Worm (Caenorhabditis elegans): ENCODE measurements around the gene ZK355.3.

ZK355.3 gene

ce11 chrII:2976597-2976996 lies 49.2 kb upstream of the ZK355.3 start, which contains the start of gene nhr-88 (continued):
- no peak for TF ChIP-seq nhr-25 (tag; optimal IDR thresholded peaks at IDR 0.05; ENCODE audit: borderline replicate concordance, insufficient read depth)
- TF ChIP-seq ceh-28 (tag; optimal IDR thresholded peaks at IDR 0.05) = no peak
- TF ChIP-seq attf-4 (tag; optimal IDR thresholded peaks at IDR 0.05) = no peak
- TF ChIP-seq Y75B8A.6 (GFP tag; IDR thresholded peaks at IDR 0.05) = no peak
- TF ChIP-seq zag-1 (tag; optimal IDR thresholded peaks at IDR 0.05) = no peak
- TF ChIP-seq lin-29 (GFP tag; IDR thresholded peaks at IDR 0.05) = no peak
- TF ChIP-seq nhr-41 (GFP tag; IDR thresholded peaks at IDR 0.05) = no peak
- no peak for TF ChIP-seq aly-2 (tag; optimal IDR thresholded peaks at IDR 0.05)
- no peak for TF ChIP-seq ztf-11 (tag; optimal IDR thresholded peaks at IDR 0.05)
- TF ChIP-seq nhr-102 (tag; optimal IDR thresholded peaks at IDR 0.05) = no peak
- no peak for TF ChIP-seq F49E8.2 (tag; optimal IDR thresholded peaks at IDR 0.05; ENCODE audit: borderline replicate concordance)
- no peak for TF ChIP-seq mxl-2 (GFP tag; conservative IDR thresholded peaks at IDR 0.05)
- no peak for TF ChIP-seq egl-27 (tag; optimal IDR thresholded peaks at IDR 0.05)
- no peak for TF ChIP-seq snpc-1.2 (GFP tag; IDR thresholded peaks at IDR 0.05)
- peak; percentile 39 for TF ChIP-seq rbr-2 (tag; optimal IDR thresholded peaks at IDR 0.05)
- TF ChIP-seq ceh-44 (GFP tag; IDR thresholded peaks at IDR 0.05) = no peak
- TF ChIP-seq dve-1 (tag; optimal IDR thresholded peaks at IDR 0.05; ENCODE audit: insufficient read depth) = peak; percentile 33
- TF ChIP-seq hlh-11 (tag; optimal IDR thresholded peaks at IDR 0.05) = no peak
- TF ChIP-seq lsy-2 (tag; optimal IDR thresholded peaks at IDR 0.05) = peak in 1 of 2 experiments; percentile 57
- TF ChIP-seq ZK546.5 (tag; optimal IDR thresholded peaks at IDR 0.05) = no peak
- TF ChIP-seq F44E2.7 (GFP tag; IDR thresholded peaks at IDR 0.05) = no peak
- no peak for TF ChIP-seq nhr-76 (tag; optimal IDR thresholded peaks at IDR 0.05)
- TF ChIP-seq nhr-111 (GFP tag; optimal IDR thresholded peaks at IDR 0.05) = no peak
- no peak for TF ChIP-seq aha-1 (tag)
- no peak for TF ChIP-seq daf-19 (GFP tag; conservative IDR thresholded peaks at IDR 0.05)
- no peak for TF ChIP-seq nhr-11 (tag; optimal IDR thresholded peaks at IDR 0.05)
- TF ChIP-seq nhr-48 (tag; optimal IDR thresholded peaks at IDR 0.05) = peak; percentile 2
- TF ChIP-seq daf-12 (tag; optimal IDR thresholded peaks at IDR 0.05) = no peak
- TF ChIP-seq nhr-6 (tag; optimal IDR thresholded peaks at IDR 0.05) = no peak
- peak; percentile 56 for TF ChIP-seq hlh-30 (tag; optimal IDR thresholded peaks at IDR 0.05; ENCODE audit: insufficient read depth)
- no peak for TF ChIP-seq nhr-237 (tag; optimal IDR thresholded peaks at IDR 0.05)
- no peak for TF ChIP-seq dpl-1 (GFP tag; optimal IDR thresholded peaks at IDR 0.05)
- TF ChIP-seq lin-1 (GFP tag; IDR thresholded peaks at IDR 0.05) = no peak
- peak; percentile 43; the same call in 1 of the 2 replicates for TF ChIP-seq T26A8.4 (GFP tag; IDR thresholded peaks at IDR 0.05)
- TF ChIP-seq R02D3.7 (tag; optimal IDR thresholded peaks at IDR 0.05) = no peak
- no peak for TF ChIP-seq ceh-32 (tag; optimal IDR thresholded peaks at IDR 0.05; ENCODE audit: poor library complexity)
- no peak for TF ChIP-seq zip-2 (tag; optimal IDR thresholded peaks at IDR 0.05)
- no peak for TF ChIP-seq php-3 (GFP tag; IDR thresholded peaks at IDR 0.05)
- no peak for TF ChIP-seq Y105C5A.15 (GFP tag; IDR thresholded peaks at IDR 0.05)
- TF ChIP-seq mdt-29 (GFP tag; IDR thresholded peaks at IDR 0.05) = 0 out of 2 replicates have a peak, but pooled peaks have one; percentile 14
- no peak for TF ChIP-seq zip-11 (GFP tag; IDR thresholded peaks at IDR 0.05)
- TF ChIP-seq F26F4.8 (GFP tag; conservative IDR thresholded peaks at IDR 0.05) = no peak
- TF ChIP-seq pqm-1 (tag; optimal IDR thresholded peaks at IDR 0.05) = no peak
- no peak for TF ChIP-seq duxl-1 (tag; optimal IDR thresholded peaks at IDR 0.05; ENCODE audit: poor library complexity)
- TF ChIP-seq fos-1 (tag; optimal IDR thresholded peaks at IDR 0.05) = no peak
- TF ChIP-seq D1046.2 (GFP tag; IDR thresholded peaks at IDR 0.05) = no peak
- TF ChIP-seq set-16 (GFP tag; IDR thresholded peaks at IDR 0.05) = peak; percentile 13; the same call in 1 of the 2 replicates
- TF ChIP-seq ceh-82 (tag; optimal IDR thresholded peaks at IDR 0.05) = no peak
- TF ChIP-seq cey-2 (tag; optimal IDR thresholded peaks at IDR 0.05; ENCODE audit: borderline replicate concordance, insufficient read depth) = no peak
- no peak for TF ChIP-seq zfp-3 (GFP tag; conservative IDR thresholded peaks at IDR 0.05)
- no peak for TF ChIP-seq dmd-9 (GFP tag; IDR thresholded peaks at IDR 0.05)
- TF ChIP-seq dmd-6 (GFP tag; IDR thresholded peaks at IDR 0.05) = peak; percentile 14; the same call in 1 of the 2 replicates
